Worm (Caenorhabditis elegans) whole organism, L1 larva: Measurements from ENCODE around the gene lron-4.

Experiments
- F16B12.6 ChIP-seq: fragments of 150-350 bp; optimal IDR thresholded peaks from 2 replicates; lab custom pipeline; 2014; ENCODE audit warnings: missing biosample characterization, missing genetic modification characterization
- fos-1 ChIP-seq: fragments of 150-350 bp; optimal IDR thresholded peaks from 2 replicates; lab custom pipeline; 2014; ENCODE audit warnings: missing biosample characterization, missing genetic modification characterization
- mep-1 ChIP-seq: fragments of 150-350 bp; optimal IDR thresholded peaks from 2 replicates; lab custom pipeline; 2014; ENCODE audit warnings: missing biosample characterization, missing genetic modification characterization
- nhr-19 ChIP-seq: fragments of 200-800 bp; sonication (Bioruptor generic); conservative IDR thresholded peaks from 2 replicates; pipeline ENCODE4 v1.3.6; 2022; ENCODE audit warnings: missing genetic modification characterization, missing compliant biosample characterization
- nhr-47 ChIP-seq: sonication (generic microtip); optimal IDR thresholded peaks from 2 replicates; lab custom pipeline; 2016; ENCODE audit warnings: mild to moderate bottlenecking, missing genetic modification characterization, moderate library complexity, missing compliant biosample characterization
- nhr-90 ChIP-seq: sonication (generic microtip); optimal IDR thresholded peaks from 2 replicates; lab custom pipeline; 2016; ENCODE audit warnings: mild to moderate bottlenecking, missing genetic modification characterization, missing compliant biosample characterization; ENCODE audit not compliant: poor library complexity
- pag-3 ChIP-seq: sonication (generic microtip); optimal IDR thresholded peaks from 2 replicates; lab custom pipeline; 2017; ENCODE audit warnings: missing genetic modification characterization, mild to moderate bottlenecking, missing compliant biosample characterization, antibody characterized with exemption, borderline replicate concordance; ENCODE audit not compliant: insufficient read depth
- snpc-4 ChIP-seq: fragments of 150-350 bp; optimal IDR thresholded peaks from 2 replicates; lab custom pipeline; 2014; ENCODE audit warnings: missing biosample characterization, missing genetic modification characterization
- sox-4 ChIP-seq: sonication (generic microtip); optimal IDR thresholded peaks from 2 replicates; lab custom pipeline; 2016; ENCODE audit warnings: missing genetic modification characterization, missing compliant biosample characterization
- unc-130 ChIP-seq: fragments of 150-350 bp; optimal IDR thresholded peaks from 2 replicates; lab custom pipeline; 2017; ENCODE audit warnings: missing biosample characterization, missing genetic modification characterization, inconsistent platforms
- xbp-1 ChIP-seq: sonication (generic microtip); optimal IDR thresholded peaks from 2 replicates; lab custom pipeline; 2016; ENCODE audit warnings: missing genetic modification characterization, missing compliant biosample characterization

DNA sequence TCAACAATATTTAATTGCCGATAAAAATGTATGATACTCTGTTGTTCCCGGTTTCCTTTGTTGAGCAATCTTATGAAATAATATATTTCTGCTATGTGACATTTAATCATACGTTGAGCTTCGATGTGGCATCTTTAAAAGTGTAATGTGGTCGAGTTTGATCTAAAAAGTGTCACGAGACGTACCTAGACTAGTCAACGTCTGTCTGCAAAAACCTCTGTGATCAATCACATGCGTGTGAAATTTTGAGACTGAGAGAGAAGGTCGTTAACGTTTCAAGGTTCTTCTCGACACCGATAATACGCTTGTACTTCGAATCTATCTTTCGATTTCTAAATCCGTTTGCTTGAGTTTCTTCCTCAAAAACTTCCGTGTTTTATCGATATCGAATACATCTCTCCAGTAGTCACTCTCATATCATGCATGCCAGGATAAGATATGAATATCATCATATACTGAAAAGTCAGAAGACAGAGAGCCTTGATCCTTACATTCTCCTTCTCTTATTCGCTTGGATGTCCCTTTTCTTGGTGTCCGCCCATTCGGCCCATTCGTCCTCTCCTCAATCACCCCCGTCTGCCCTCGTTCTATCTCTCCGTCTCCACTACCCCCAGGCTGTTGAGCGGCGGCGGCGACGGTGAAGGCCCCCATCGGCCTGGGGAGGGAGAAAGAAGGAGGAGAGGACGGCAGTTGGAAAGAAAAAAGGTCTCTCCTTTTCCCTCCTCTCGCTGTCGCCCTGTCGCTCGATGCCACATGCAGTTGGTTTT, 16.5 kb upstream of the lron-4 start:
- TF ChIP-seq nhr-19 (GFP tag; lab: Robert Waterston, UW) (peak; percentile 76), fos-1 (tag; lab: Kevin White, UChicago) (no peak), F16B12.6 (peak; percentile 11), nhr-90 (tag; lab: Kevin White, UChicago) (peak; percentile 41), nhr-47 (tag; lab: Kevin White, UChicago) (peak; percentile 59), mep-1 (tag; lab: Kevin White, UChicago) (peak; percentile 21), xbp-1 (tag; lab: Kevin White, UChicago) (peak; percentile 72), snpc-4 (tag; lab: Kevin White, UChicago) (no peak), unc-130 (peak; percentile 90), sox-4 (no peak), pag-3 (tag; lab: Kevin White, UChicago) (peak; percentile 81)
